Fruit fly (Drosophila melanogaster): Measurements from ENCODE around the gene TfAP-2.

DNA sequence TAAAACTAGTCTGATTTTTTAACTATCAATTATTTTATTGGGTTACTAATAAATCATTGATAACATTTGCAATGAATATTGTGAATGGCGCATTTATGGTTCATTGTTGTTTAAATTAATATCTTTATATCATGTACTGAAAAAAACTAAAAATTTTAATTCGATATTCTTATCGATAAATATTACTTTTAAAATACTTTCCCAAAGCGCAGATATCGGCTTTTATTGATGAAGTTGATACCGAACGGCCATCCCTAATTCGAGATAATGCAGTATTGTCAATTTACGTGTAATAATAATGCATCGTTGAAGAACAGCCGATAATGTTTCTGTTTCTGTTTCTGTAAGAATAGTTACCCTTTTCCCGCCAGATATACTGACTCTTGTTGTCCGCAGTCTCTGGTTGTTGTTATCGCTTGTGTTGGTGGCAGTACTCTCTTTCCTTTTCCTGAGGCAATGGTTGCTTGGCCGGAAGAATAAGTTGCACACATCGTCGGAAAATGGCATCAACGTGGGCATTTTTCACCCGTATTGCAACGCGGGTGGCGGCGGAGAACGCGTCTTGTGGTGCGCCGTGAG lies 39.5 kb downstream of the TfAP-2 start:
- TF ChIP-seq pan (optimal IDR thresholded peaks at IDR 0.05) (no peak), CG8478 (optimal IDR thresholded peaks at IDR 0.05) (no peak), psq (optimal IDR thresholded peaks at IDR 0.05) (no peak)
